Fruit fly (Drosophila melanogaster) S2 (cell line): ENCODE data around the gene CG42324.

Experiments used
- CG8478 ChIP-seq: fragments of >200 bp; optimal IDR thresholded peaks from 2 replicates; lab custom pipeline; 2018
- CTCF ChIP-seq, 2 experiments: fragments of >200 bp; optimal IDR thresholded peaks; 2 replicates each; lab custom pipeline; 2018

- TF ChIP-seq CG8478 (lab: Kevin White, UChicago) (no peak), CTCF (optimal IDR thresholded peaks at IDR 0.05; lab: Kevin White, UChicago) (no peak)
Measured at dm6 chr3L:3439598-3439997, 32.6 kb upstream of the CG42324 start.
